Worm (Caenorhabditis elegans): ENCODE results near the gene cpg-19.

DNA sequence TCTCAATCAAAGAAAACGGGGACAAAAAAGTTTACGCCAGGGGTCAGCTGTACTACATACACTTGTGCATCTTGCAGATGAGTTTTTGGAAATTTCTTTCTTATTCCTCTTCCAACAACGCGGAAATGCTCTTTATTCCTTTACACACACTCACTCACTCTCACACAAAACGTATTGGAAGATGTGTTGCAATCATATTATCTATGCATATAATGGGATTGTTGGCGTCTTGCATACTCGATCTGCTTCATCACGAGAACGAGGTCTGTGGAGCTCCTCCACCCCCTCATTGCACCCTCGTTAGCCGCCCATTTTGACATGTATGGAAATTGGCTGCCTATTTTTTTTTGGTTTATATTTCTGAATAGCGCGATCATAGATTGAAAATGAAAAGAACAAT, 27.2 kb downstream of the cpg-19 start:
- TF ChIP-seq ceh-13 (GFP tag; optimal IDR thresholded peaks at IDR 0.05) = no peak
- TF ChIP-seq ama-1 (optimal IDR thresholded peaks at IDR 0.05) = no peak
- no peak for TF ChIP-seq flt-1 (GFP tag; IDR thresholded peaks at IDR 0.05)
- TF ChIP-seq sea-1 (GFP tag; conservative IDR thresholded peaks at IDR 0.05) = no peak
- TF ChIP-seq aly-1 (tag; optimal IDR thresholded peaks at IDR 0.05) = no peak
- TF ChIP-seq tbx-11 (GFP tag; IDR thresholded peaks at IDR 0.05) = no peak
- TF ChIP-seq F13C5.2 (tag; optimal IDR thresholded peaks at IDR 0.05) = no peak

Measured in whole organism, early embryonic.